Fruit fly (Drosophila melanogaster): Measurements from ENCODE around the gene Mocs2A.

DNA sequence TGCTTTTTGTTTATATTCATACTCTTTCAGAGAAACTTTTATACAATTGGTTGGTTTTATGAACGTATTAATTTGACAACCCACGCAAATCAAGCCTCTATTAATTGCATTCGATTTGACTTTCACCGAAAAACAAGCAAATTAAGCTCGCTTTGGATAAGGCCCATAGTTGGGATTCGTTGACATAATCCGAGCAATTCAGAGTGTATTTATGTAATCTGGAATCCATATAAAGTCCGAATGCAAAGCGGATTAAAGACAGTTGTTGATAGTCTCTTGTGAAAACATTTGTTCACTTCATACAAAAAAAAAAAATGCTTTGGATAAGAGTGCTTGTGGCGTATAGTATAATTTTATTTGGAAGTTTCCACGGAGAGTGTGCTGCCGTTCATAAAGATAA, 24.9 kb downstream of the Mocs2A start, which contains the start of gene CG45095:
- TF ChIP-seq psq (GFP tag; optimal IDR thresholded peaks at IDR 0.05) = no peak
- TF ChIP-seq ey (GFP tag; optimal IDR thresholded peaks at IDR 0.05) = no peak
- no peak for TF ChIP-seq br (GFP tag; optimal IDR thresholded peaks at IDR 0.05)
- TF ChIP-seq fru (GFP tag; optimal IDR thresholded peaks at IDR 0.05) = no peak
- TF ChIP-seq brk (GFP tag; optimal IDR thresholded peaks at IDR 0.05) = no peak
- TF ChIP-seq CG9705 (GFP tag; optimal IDR thresholded peaks at IDR 0.05) = no peak
- TF ChIP-seq Jra (GFP tag; optimal IDR thresholded peaks at IDR 0.05) = no peak
- no peak for TF ChIP-seq CrebA (GFP tag; optimal IDR thresholded peaks at IDR 0.05; ENCODE audit: borderline replicate concordance)
- no peak for TF ChIP-seq Hr83 (GFP tag; optimal IDR thresholded peaks at IDR 0.05; ENCODE audit: poor library complexity, severe bottlenecking)
- no peak for TF ChIP-seq pan (optimal IDR thresholded peaks at IDR 0.05)
